Worm (Caenorhabditis elegans): ENCODE measurements around the gene hpo-34.

DNA sequence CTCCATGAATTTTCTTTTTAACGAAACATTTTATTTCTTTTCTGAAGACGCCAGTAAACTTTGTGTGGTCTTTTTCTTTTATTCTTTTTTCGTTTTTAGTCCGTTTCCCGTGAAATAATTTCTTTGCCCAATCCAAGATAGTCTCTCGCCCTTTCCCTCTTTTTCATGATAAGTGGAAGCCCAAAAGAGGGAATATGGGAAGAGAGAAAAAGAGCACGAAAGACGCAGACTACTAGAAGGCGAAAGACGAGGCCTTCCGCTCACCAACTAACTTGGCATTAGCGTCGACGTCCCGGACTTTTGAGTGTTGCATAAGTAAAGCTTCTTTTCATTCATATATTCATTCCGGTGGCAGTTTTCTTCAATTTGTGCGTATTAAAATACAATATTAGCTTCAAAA, 34.0 kb upstream of the hpo-34 start:
- TF ChIP-seq zag-1 (tag; optimal IDR thresholded peaks at IDR 0.05): no peak
- no peak for TF ChIP-seq unc-39 (tag; optimal IDR thresholded peaks at IDR 0.05)
- no peak for TF ChIP-seq nhr-28 (tag; optimal IDR thresholded peaks at IDR 0.05)

Measured in whole organism, L3 larva.